Worm (Caenorhabditis elegans): ENCODE measurements around the gene F43C11.8.

DNA sequence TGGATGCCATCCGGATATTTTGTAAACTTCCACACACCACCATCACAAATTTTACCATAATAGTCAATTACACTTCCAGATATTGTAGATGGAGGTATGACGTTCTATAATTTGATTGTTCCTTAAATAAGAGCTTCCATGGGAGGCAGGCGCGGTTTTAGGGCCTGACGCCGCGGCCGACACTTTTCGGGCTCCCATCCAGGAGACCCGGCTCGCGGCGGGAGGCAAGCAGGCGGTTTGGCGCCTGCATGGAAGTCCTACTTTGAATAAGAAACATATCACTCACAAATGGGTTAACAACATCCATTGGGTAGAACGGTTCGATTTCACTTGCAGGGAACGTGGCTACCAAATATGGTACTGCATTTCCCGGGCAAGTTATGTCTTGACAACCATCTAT is 47.4 kb downstream of the F43C11.8 start:
- TF ChIP-seq lsy-2 (tag; optimal IDR thresholded peaks at IDR 0.05): no peak
- no peak for TF ChIP-seq lin-13 (GFP tag; optimal IDR thresholded peaks at IDR 0.05)
- TF ChIP-seq unc-62 (GFP tag; optimal IDR thresholded peaks at IDR 0.05 in 1 of 2): no peak
- TF ChIP-seq unc-62 (tag; optimal IDR thresholded peaks at IDR 0.05): no peak
- no peak for TF ChIP-seq egl-27 (tag; optimal IDR thresholded peaks at IDR 0.05)
- TF ChIP-seq fos-1 (tag; optimal IDR thresholded peaks at IDR 0.05): no peak
- no peak for TF ChIP-seq ama-1 (optimal IDR thresholded peaks at IDR 0.05)
- TF ChIP-seq fkh-10 (GFP tag; optimal IDR thresholded peaks at IDR 0.05): no peak
- no peak for TF ChIP-seq ceh-82 (tag; optimal IDR thresholded peaks at IDR 0.05)
- TF ChIP-seq spr-1 (tag; optimal IDR thresholded peaks at IDR 0.05): no peak
- TF ChIP-seq dve-1 (tag; optimal IDR thresholded peaks at IDR 0.05; ENCODE audit: insufficient read depth): no peak

Measured in whole organism, L4 larva.